Fruit fly (Drosophila melanogaster) whole organism, embryonic: ENCODE data around the gene Muted.
A peak's percentile ranks its signal among the peaks of the same experiment; 100 is the strongest.

Experiments
- Abd-B ChIP-seq: fragments of 200-800 bp; sonication (Bioruptor generic); optimal IDR thresholded peaks from 2 replicates; lab custom pipeline; 2018; ENCODE audit warnings: missing biosample characterization, mild to moderate bottlenecking, missing genetic modification characterization, moderate library complexity
- CG11085 ChIP-seq: fragments of 200-800 bp; sonication (Bioruptor generic); IDR thresholded peaks from 2 replicates; pipeline ENCODE4 v1.3.6; 2022; ENCODE audit warnings: missing biosample characterization, missing genetic modification characterization
- CG11504 ChIP-seq: fragments of 200-800 bp; sonication (Bioruptor generic); optimal IDR thresholded peaks from 3 replicates; lab custom pipeline; 2019; ENCODE audit warnings: missing biosample characterization, mild to moderate bottlenecking, missing genetic modification characterization, moderate library complexity
- CG11695 ChIP-seq: fragments of 200-800 bp; sonication (Bioruptor generic); IDR thresholded peaks from 3 replicates; pipeline ENCODE4 v1.3.6; 2022; ENCODE audit warnings: missing biosample characterization, missing genetic modification characterization
- CG13296 ChIP-seq: fragments of 200-800 bp; sonication (Bioruptor generic); optimal IDR thresholded peaks from 3 replicates; lab custom pipeline; 2018; ENCODE audit warnings: missing biosample characterization, mild to moderate bottlenecking, missing genetic modification characterization
- CG14014 ChIP-seq: fragments of 200-800 bp; sonication (Bioruptor generic); IDR thresholded peaks from 2 replicates; pipeline ENCODE4 v1.3.6; 2022; ENCODE audit warnings: missing biosample characterization, missing genetic modification characterization
- CG14710 ChIP-seq: fragments of 200-800 bp; sonication (Bioruptor generic); optimal IDR thresholded peaks from 3 replicates; lab custom pipeline; 2019; ENCODE audit warnings: missing biosample characterization, mild to moderate bottlenecking, missing genetic modification characterization, moderate library complexity
- CG15073 ChIP-seq: fragments of 200-800 bp; sonication (Bioruptor generic); optimal IDR thresholded peaks from 2 replicates; lab custom pipeline; 2016; ENCODE audit warnings: missing biosample characterization, missing genetic modification characterization
- CG15601 ChIP-seq: fragments of 200-800 bp; sonication (Bioruptor generic); optimal IDR thresholded peaks from 3 replicates; lab custom pipeline; 2019; ENCODE audit warnings: missing biosample characterization, mild to moderate bottlenecking, missing genetic modification characterization, moderate library complexity
- CG17829 ChIP-seq: fragments of 200-800 bp; optimal IDR thresholded peaks from 2 replicates; lab custom pipeline; 2019; ENCODE audit warnings: missing biosample characterization, mild to moderate bottlenecking, missing genetic modification characterization, moderate library complexity
- CG18011 ChIP-seq: fragments of 200-800 bp; sonication (Bioruptor generic); optimal IDR thresholded peaks from 2 replicates; lab custom pipeline; 2017; ENCODE audit warnings: missing biosample characterization, missing genetic modification characterization, mild to moderate bottlenecking, moderate library complexity, missing genotype
- CG18599 ChIP-seq: fragments of 200-800 bp; sonication (Bioruptor generic); optimal IDR thresholded peaks from 3 replicates; lab custom pipeline; 2017; ENCODE audit warnings: missing biosample characterization, missing genetic modification characterization, mild to moderate bottlenecking, moderate library complexity, missing genetic modification reagents
- CG4328 ChIP-seq: fragments of 200-800 bp; sonication (Bioruptor generic); optimal IDR thresholded peaks from 3 replicates; lab custom pipeline; 2017; ENCODE audit warnings: missing biosample characterization, missing genetic modification reagents, missing genetic modification characterization
- CG4404 ChIP-seq: fragments of 200-800 bp; sonication (Bioruptor generic); IDR thresholded peaks from 2 replicates; pipeline ENCODE4 v1.3.6; 2022; ENCODE audit warnings: missing biosample characterization, missing genetic modification characterization
- CG4424 ChIP-seq: fragments of 200-800 bp; sonication (Bioruptor generic); optimal IDR thresholded peaks from 3 replicates; lab custom pipeline; 2016; ENCODE audit warnings: missing biosample characterization, missing genetic modification characterization
- CG5180 ChIP-seq: fragments of 200-800 bp; sonication (Bioruptor generic); optimal IDR thresholded peaks from 3 replicates; lab custom pipeline; 2017; ENCODE audit warnings: missing biosample characterization, missing genetic modification characterization, mild to moderate bottlenecking, moderate library complexity, missing genetic modification reagents
- CG6175 ChIP-seq: fragments of 200-800 bp; sonication (Bioruptor generic); IDR thresholded peaks from 3 replicates; pipeline ENCODE4 v1.3.6; 2022; ENCODE audit warnings: missing biosample characterization, missing genetic modification characterization
- CG6791 ChIP-seq: fragments of 200-800 bp; sonication (Bioruptor generic); IDR thresholded peaks from 3 replicates; pipeline ENCODE4 v1.3.6; 2022; ENCODE audit warnings: missing biosample characterization, missing genetic modification characterization; ENCODE audit not compliant: partially characterized antibody
- CG7271 ChIP-seq: fragments of 200-800 bp; sonication (Bioruptor generic); optimal IDR thresholded peaks from 2 replicates; lab custom pipeline; 2018; ENCODE audit warnings: missing biosample characterization, mild to moderate bottlenecking, missing genetic modification characterization, moderate library complexity
- CG8089 ChIP-seq: fragments of 200-800 bp; sonication (Bioruptor generic); optimal IDR thresholded peaks from 3 replicates; lab custom pipeline; 2016; ENCODE audit warnings: missing biosample characterization, missing genetic modification characterization
- Fer3 ChIP-seq: fragments of 200-800 bp; sonication (Bioruptor generic); optimal IDR thresholded peaks from 2 replicates; lab custom pipeline; 2018; ENCODE audit warnings: missing biosample characterization, mild to moderate bottlenecking, missing genetic modification characterization, moderate library complexity
- HHEX ChIP-seq: fragments of 200-800 bp; sonication (Bioruptor generic); optimal IDR thresholded peaks from 3 replicates; lab custom pipeline; 2017; ENCODE audit warnings: missing biosample characterization, mild to moderate bottlenecking, missing genetic modification characterization, missing genetic modification reagents
- NC2β ChIP-seq: fragments of 200-800 bp; sonication (Bioruptor generic); optimal IDR thresholded peaks from 2 replicates; lab custom pipeline; 2016; ENCODE audit warnings: missing biosample characterization, missing genetic modification characterization
- NfI ChIP-seq: fragments of 200-800 bp; sonication (Bioruptor generic); optimal IDR thresholded peaks from 3 replicates; lab custom pipeline; 2018; ENCODE audit warnings: missing biosample characterization, mild to moderate bottlenecking, missing genetic modification characterization, moderate library complexity
- Opbp ChIP-seq: fragments of 200-800 bp; sonication (Bioruptor generic); IDR thresholded peaks from 3 replicates; pipeline ENCODE4 v1.3.6; 2022; ENCODE audit warnings: missing biosample characterization, missing genetic modification characterization; ENCODE audit not compliant: partially characterized antibody
- Scr ChIP-seq: fragments of 200-800 bp; sonication (Bioruptor generic); IDR thresholded peaks from 2 replicates; pipeline ENCODE4 v1.3.6; 2022; ENCODE audit warnings: missing biosample characterization, missing genetic modification characterization; ENCODE audit not compliant: partially characterized antibody
- Spps ChIP-seq: fragments of 200-800 bp; sonication (Bioruptor generic); optimal IDR thresholded peaks from 2 replicates; lab custom pipeline; 2018; ENCODE audit warnings: missing biosample characterization, mild to moderate bottlenecking, missing genetic modification characterization
- Stat92E ChIP-seq, 3 experiments: fragments of >200 bp in 2 of 3; fragments of 200-800 bp in 1 of 3; sonication (Bioruptor generic) in 1 of 3; optimal IDR thresholded peaks; 2 replicates each; lab custom pipeline; 2017 to 2019; ENCODE audit warnings: missing biosample characterization in 3 of 3, missing genetic modification characterization in 3 of 3, mild to moderate bottlenecking in 1 of 3, moderate library complexity in 1 of 3
- ato ChIP-seq: fragments of 200-800 bp; sonication (Bioruptor generic); IDR thresholded peaks from 2 replicates; pipeline ENCODE4 v1.3.6; 2022; ENCODE audit warnings: missing biosample characterization, missing genetic modification characterization; ENCODE audit not compliant: partially characterized antibody
- az2 ChIP-seq: fragments of 200-800 bp; sonication (Bioruptor generic); optimal IDR thresholded peaks from 3 replicates; lab custom pipeline; 2016; ENCODE audit warnings: missing biosample characterization, missing genetic modification characterization
- bab2 ChIP-seq: fragments of 200-800 bp; sonication (Bioruptor generic); optimal IDR thresholded peaks from 2 replicates; lab custom pipeline; 2016; ENCODE audit warnings: missing biosample characterization, missing genetic modification characterization
- bsh ChIP-seq, 2 experiments: fragments of 200-800 bp; sonication (Bioruptor generic); optimal IDR thresholded peaks; 2 replicates each; lab custom pipeline; 2017 to 2018; ENCODE audit warnings: mild to moderate bottlenecking in 2 of 2, missing biosample characterization in 2 of 2, missing genetic modification characterization in 2 of 2, moderate library complexity in 1 of 2
- cas ChIP-seq: fragments of 200-800 bp; sonication (Bioruptor generic); IDR thresholded peaks from 2 replicates; pipeline ENCODE4 v1.3.6; 2022; ENCODE audit warnings: missing biosample characterization, missing genetic modification characterization
- crc ChIP-seq: fragments of 200-800 bp; sonication (Bioruptor generic); optimal IDR thresholded peaks from 2 replicates; lab custom pipeline; 2016; ENCODE audit warnings: missing biosample characterization, missing genetic modification characterization
- crp ChIP-seq, 2 experiments: fragments of 200-800 bp; sonication (Bioruptor generic); optimal IDR thresholded peaks; 2 replicates in 1 of 2; 3 replicates in 1 of 2; lab custom pipeline; 2017; ENCODE audit warnings: missing biosample characterization in 2 of 2, missing genetic modification characterization in 2 of 2, mild to moderate bottlenecking in 1 of 2, moderate library complexity in 1 of 2
- emc ChIP-seq: fragments of 200-800 bp; sonication (Bioruptor generic); optimal IDR thresholded peaks from 2 replicates; lab custom pipeline; 2016; ENCODE audit warnings: missing biosample characterization, missing genetic modification characterization
- eve ChIP-seq, 2 experiments: fragments of >200 bp; optimal IDR thresholded peaks; 2 replicates each; lab custom pipeline; 2017; ENCODE audit warnings: missing biosample characterization in 2 of 2, missing genetic modification characterization in 2 of 2
- ewg ChIP-seq: fragments of 200-800 bp; sonication (Bioruptor generic); optimal IDR thresholded peaks from 3 replicates; lab custom pipeline; 2017; ENCODE audit warnings: mild to moderate bottlenecking, missing biosample characterization, missing genetic modification reagents, missing genetic modification characterization
- hkb ChIP-seq, 2 experiments: fragments of 200-800 bp in 1 of 2; fragments of >200 bp in 1 of 2; sonication (Bioruptor generic) in 1 of 2; IDR thresholded peaks in 1 of 2; optimal IDR thresholded peaks in 1 of 2; 2 replicates each; pipeline versions ENCODE4 v1.3.6 to Lab custom; 2017 to 2022; ENCODE audit warnings: missing biosample characterization in 1 of 2, missing genetic modification characterization in 1 of 2
- jing ChIP-seq: fragments of 200-800 bp; sonication (Bioruptor generic); optimal IDR thresholded peaks from 2 replicates; lab custom pipeline; 2018; ENCODE audit warnings: missing biosample characterization, mild to moderate bottlenecking, missing genetic modification characterization
- mld ChIP-seq: fragments of 200-800 bp; sonication (Bioruptor generic); IDR thresholded peaks from 3 replicates; pipeline ENCODE4 v1.3.6; 2022; ENCODE audit warnings: missing biosample characterization, missing genetic modification characterization; ENCODE audit not compliant: partially characterized antibody
- nmo ChIP-seq: fragments of 200-800 bp; sonication (Bioruptor generic); optimal IDR thresholded peaks from 2 replicates; lab custom pipeline; 2018; ENCODE audit warnings: missing biosample characterization, mild to moderate bottlenecking, missing genetic modification characterization, moderate library complexity
- odd ChIP-seq: fragments of 200-800 bp; sonication (Bioruptor generic); optimal IDR thresholded peaks from 2 replicates; lab custom pipeline; 2017; ENCODE audit warnings: missing biosample characterization, mild to moderate bottlenecking, missing genetic modification characterization
- repo ChIP-seq: fragments of 200-800 bp; sonication (Bioruptor generic); optimal IDR thresholded peaks from 2 replicates; lab custom pipeline; 2016; ENCODE audit warnings: missing biosample characterization, missing genetic modification characterization
- seq ChIP-seq: fragments of 200-800 bp; sonication (Bioruptor generic); IDR thresholded peaks from 2 replicates; pipeline ENCODE4 v1.3.6; 2022; ENCODE audit warnings: missing biosample characterization, missing genetic modification characterization
- sna ChIP-seq: fragments of 200-800 bp; sonication (Bioruptor generic); IDR thresholded peaks from 2 replicates; pipeline ENCODE4 v1.3.6; 2022; ENCODE audit warnings: missing biosample characterization, missing genetic modification characterization; ENCODE audit not compliant: partially characterized antibody
- ssp ChIP-seq: fragments of 200-800 bp; sonication (Bioruptor generic); IDR thresholded peaks from 2 replicates; pipeline ENCODE4 v1.3.6; 2022; ENCODE audit warnings: missing biosample characterization, missing genetic modification characterization
- tap ChIP-seq: fragments of 200-800 bp; optimal IDR thresholded peaks from 3 replicates; lab custom pipeline; 2019; ENCODE audit warnings: missing biosample characterization, mild to moderate bottlenecking, missing genetic modification characterization, moderate library complexity

Muted gene

dm6 chr3R:22368077-22368776 lies 5.8 kb downstream of the Muted start (continued):
- TF ChIP-seq CG5180 (GFP tag; lab: Kevin White, UChicago) (no peak), crc (no peak), CG11504 (tag; lab: Kevin White, UChicago) (no peak), CG4328 (no peak), ssp (no peak), crp (GFP tag; optimal IDR thresholded peaks at IDR 0.05; lab: Kevin White, UChicago) (peak in 1 of 2 experiments; percentile 73), CG4404 (GFP tag; lab: Robert Waterston, UW) (no peak), Scr (GFP tag; lab: Robert Waterston, UW) (peak; percentile 67), odd (GFP tag; lab: Kevin White, UChicago) (no peak), cas (GFP tag; lab: Robert Waterston, UW) (no peak), HHEX (GFP tag; lab: Kevin White, UChicago) (no peak), CG18011 (GFP tag; lab: Kevin White, UChicago) (no peak), emc (GFP tag; lab: Kevin White, UChicago) (no peak), nmo (GFP tag; lab: Kevin White, UChicago) (no peak), CG11085 (GFP tag; lab: Robert Waterston, UW) (no peak), eve (GFP tag; optimal IDR thresholded peaks at IDR 0.05; lab: Kevin White, UChicago) (no peak), CG15073 (GFP tag; lab: Kevin White, UChicago) (no peak), Opbp (GFP tag; lab: Robert Waterston, UW) (no peak), CG6175 (GFP tag; lab: Robert Waterston, UW) (no peak), NC2β (GFP tag; lab: Kevin White, UChicago) (no peak), CG17829 (tag; lab: Kevin White, UChicago) (no peak), CG4424 (no peak), NfI (no peak), CG8089 (GFP tag; lab: Kevin White, UChicago) (no peak), az2 (GFP tag; lab: Kevin White, UChicago) (no peak), CG7271 (no peak), jing (GFP tag; lab: Kevin White, UChicago) (no peak), Fer3 (tag; lab: Kevin White, UChicago) (no peak), hkb (optimal IDR thresholded peaks at IDR 0.05; lab: Kevin White, UChicago) (no peak), hkb (GFP tag; IDR thresholded peaks at IDR 0.05; lab: Robert Waterston, UW) (no peak), ato (GFP tag; lab: Robert Waterston, UW) (0 out of 2 replicates have a peak, but pooled peaks have one; percentile 39), CG6791 (no peak), bsh (GFP tag; optimal IDR thresholded peaks at IDR 0.05; lab: Kevin White, UChicago) (no peak), bab2 (no peak), CG11695 (GFP tag; lab: Robert Waterston, UW) (no peak), Stat92E (GFP tag; optimal IDR thresholded peaks at IDR 0.05; lab: Kevin White, UChicago) (no peak), seq (GFP tag; lab: Robert Waterston, UW) (no peak), sna (peak; percentile 72), Abd-B (no peak), tap (tag; lab: Kevin White, UChicago) (no peak), CG14014 (no peak), Spps (tag; lab: Kevin White, UChicago) (no peak), ewg (GFP tag; lab: Kevin White, UChicago) (peak; percentile 92), repo (no peak), CG14710 (tag; lab: Kevin White, UChicago) (peak; percentile 25), CG13296 (GFP tag; lab: Kevin White, UChicago) (no peak), CG15601 (tag; lab: Kevin White, UChicago) (no peak), mld (GFP tag; lab: Robert Waterston, UW) (0 out of 3 replicates have a peak, but pooled peaks have one; percentile 11), CG18599 (GFP tag; lab: Kevin White, UChicago) (no peak)
